Fruit fly (Drosophila melanogaster): ENCODE results near the gene Burs.

DNA sequence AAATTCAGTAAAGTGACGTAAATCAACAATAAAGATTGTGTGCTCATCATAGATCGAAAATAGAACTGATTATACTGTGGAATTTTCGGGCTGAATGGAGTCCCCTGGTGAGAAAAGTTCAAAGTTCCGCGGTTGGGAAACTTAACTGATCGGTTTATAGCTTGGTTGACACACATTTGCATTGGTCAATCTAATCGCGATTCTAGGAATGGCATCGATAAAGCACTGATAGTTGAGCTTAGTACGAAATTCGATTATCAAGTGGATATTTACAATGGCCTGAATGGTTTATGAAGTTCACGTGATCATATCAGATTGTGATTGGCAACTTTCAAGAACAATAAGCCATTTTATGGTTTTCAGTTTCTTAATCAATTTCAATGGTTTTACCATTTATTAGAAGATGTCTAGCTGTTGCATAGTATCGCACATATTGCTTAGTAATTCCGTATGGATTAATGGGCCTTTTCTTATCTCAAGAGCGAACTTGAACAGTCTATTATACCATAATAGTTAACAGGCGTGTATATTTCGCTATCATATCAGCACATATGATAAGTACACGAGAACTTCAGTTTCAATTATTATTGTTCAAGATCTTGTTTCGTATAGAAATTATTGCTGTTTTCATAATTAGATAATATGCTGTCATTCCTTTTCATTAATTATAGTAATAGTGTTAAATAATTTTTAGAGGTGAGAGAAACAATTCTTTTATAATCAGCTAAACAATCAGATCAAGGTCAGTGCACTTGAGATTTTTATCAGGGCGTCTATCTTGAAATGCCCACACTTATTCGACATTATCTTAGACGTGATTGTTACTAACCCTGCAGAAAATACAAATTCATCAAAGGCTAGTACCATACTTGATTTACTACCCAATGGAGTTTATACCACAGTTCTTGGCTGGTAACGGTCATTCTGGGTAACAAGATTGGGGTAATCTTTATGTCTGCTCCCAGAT is 20.1 kb upstream of the Burs start, which contains the start of gene CG31233:
- TF ChIP-seq h (optimal IDR thresholded peaks at IDR 0.05) (no peak), psq (optimal IDR thresholded peaks at IDR 0.05) (no peak)
